Worm (Caenorhabditis elegans) whole organism, late embryonic: ENCODE data around the gene F54F2.9.

Experiments
- C38D4.7 ChIP-seq: fragments of 200-800 bp; sonication (Bioruptor generic); optimal IDR thresholded peaks from 2 replicates; lab custom pipeline; 2018; ENCODE audit warnings: mild to moderate bottlenecking, missing genetic modification characterization, moderate library complexity, missing compliant biosample characterization
- F13H6.1 ChIP-seq: sonication (generic microtip); optimal IDR thresholded peaks from 2 replicates; lab custom pipeline; 2016; ENCODE audit warnings: missing genetic modification characterization, missing compliant biosample characterization
- K09A11.1 ChIP-seq: sonication (generic microtip); optimal IDR thresholded peaks from 2 replicates; lab custom pipeline; 2017; ENCODE audit warnings: antibody characterized with exemption, mild to moderate bottlenecking, missing genetic modification characterization, missing compliant biosample characterization; ENCODE audit not compliant: insufficient read depth
- T23F11.4 ChIP-seq: fragments of 200-800 bp; sonication (Bioruptor generic); optimal IDR thresholded peaks from 2 replicates; lab custom pipeline; 2018; ENCODE audit warnings: mild to moderate bottlenecking, missing genetic modification characterization, missing compliant biosample characterization
- Y22D7AL.16 ChIP-seq: sonication (generic microtip); optimal IDR thresholded peaks from 2 replicates; lab custom pipeline; 2016; ENCODE audit warnings: missing genetic modification characterization, missing compliant biosample characterization
- ahr-1 ChIP-seq: sonication (generic microtip); optimal IDR thresholded peaks from 2 replicates; lab custom pipeline; 2016; ENCODE audit warnings: missing genetic modification characterization, missing compliant biosample characterization
- ceh-14 ChIP-seq: sonication (generic microtip); optimal IDR thresholded peaks from 2 replicates; lab custom pipeline; 2016; ENCODE audit warnings: missing genotype, missing genetic modification characterization, missing compliant biosample characterization
- ceh-18 ChIP-seq: sonication (generic microtip); optimal IDR thresholded peaks from 2 replicates; lab custom pipeline; 2016; ENCODE audit warnings: missing genetic modification characterization, missing compliant biosample characterization
- ceh-2 ChIP-seq: sonication (generic microtip); optimal IDR thresholded peaks from 2 replicates; lab custom pipeline; 2016; ENCODE audit warnings: missing genotype, missing genetic modification characterization, missing compliant biosample characterization
- ceh-22 ChIP-seq: sonication (generic microtip); optimal IDR thresholded peaks from 2 replicates; lab custom pipeline; 2017; ENCODE audit warnings: missing biosample characterization, missing genetic modification characterization
- ceh-31 ChIP-seq: sonication (generic microtip); optimal IDR thresholded peaks from 2 replicates; lab custom pipeline; 2016; ENCODE audit warnings: missing genetic modification characterization, missing compliant biosample characterization
- ceh-34 ChIP-seq: sonication (generic microtip); optimal IDR thresholded peaks from 2 replicates; lab custom pipeline; 2016; ENCODE audit warnings: mild to moderate bottlenecking, missing genetic modification characterization, missing compliant biosample characterization
- ceh-45 ChIP-seq: fragments of 200-800 bp; sonication (Bioruptor generic); IDR thresholded peaks from 2 replicates; pipeline ENCODE4 v1.3.6; 2022; ENCODE audit warnings: missing genetic modification reagents, missing genetic modification characterization, missing compliant biosample characterization
- ceh-6 ChIP-seq: fragments of 200-800 bp; sonication (Bioruptor generic); optimal IDR thresholded peaks from 2 replicates; lab custom pipeline; 2018; ENCODE audit warnings: mild to moderate bottlenecking, missing genetic modification characterization, missing compliant biosample characterization
- ceh-9 ChIP-seq: sonication (generic microtip); optimal IDR thresholded peaks from 2 replicates; lab custom pipeline; 2016; ENCODE audit warnings: mild to moderate bottlenecking, missing genetic modification characterization, inconsistent platforms, missing compliant biosample characterization
- dmd-4 ChIP-seq: sonication (generic microtip); optimal IDR thresholded peaks from 2 replicates; lab custom pipeline; 2016; ENCODE audit warnings: borderline replicate concordance, missing genetic modification characterization, missing compliant biosample characterization
- dve-1 ChIP-seq: sonication (generic microtip); optimal IDR thresholded peaks from 2 replicates; lab custom pipeline; 2017; ENCODE audit warnings: antibody characterized with exemption, mild to moderate bottlenecking, missing genetic modification characterization, missing compliant biosample characterization
- elt-2 ChIP-seq: sonication (generic microtip); optimal IDR thresholded peaks from 2 replicates; lab custom pipeline; 2016; ENCODE audit warnings: missing genetic modification reagents, missing genetic modification characterization, missing compliant biosample characterization
- elt-4 ChIP-seq: sonication (generic microtip); optimal IDR thresholded peaks from 2 replicates; lab custom pipeline; 2016; ENCODE audit warnings: missing genetic modification characterization, missing compliant biosample characterization
- eyg-1 ChIP-seq: sonication (generic microtip); optimal IDR thresholded peaks from 2 replicates; lab custom pipeline; 2016; ENCODE audit warnings: missing genotype, missing genetic modification characterization, missing compliant biosample characterization
- hlh-13 ChIP-seq: fragments of 200-800 bp; sonication (Bioruptor generic); optimal IDR thresholded peaks from 2 replicates; lab custom pipeline; 2018; ENCODE audit warnings: mild to moderate bottlenecking, missing genetic modification characterization, missing compliant biosample characterization
- hlh-6 ChIP-seq: sonication (generic microtip); optimal IDR thresholded peaks from 2 replicates; lab custom pipeline; 2016; ENCODE audit warnings: missing genotype, missing genetic modification characterization, missing compliant biosample characterization
- hlh-8 ChIP-seq: sonication (generic microtip); optimal IDR thresholded peaks from 2 replicates; lab custom pipeline; 2016; ENCODE audit warnings: missing genotype, missing genetic modification characterization, missing compliant biosample characterization
- madf-2 ChIP-seq: sonication (generic microtip); optimal IDR thresholded peaks from 2 replicates; lab custom pipeline; 2017; ENCODE audit warnings: missing genetic modification characterization, missing compliant biosample characterization
- mec-3 ChIP-seq: sonication (generic microtip); optimal IDR thresholded peaks from 2 replicates; lab custom pipeline; 2016; ENCODE audit warnings: borderline replicate concordance, missing genetic modification characterization, missing compliant biosample characterization
- nfya-1 ChIP-seq: sonication (generic microtip); optimal IDR thresholded peaks from 2 replicates; lab custom pipeline; 2017; ENCODE audit warnings: missing genetic modification characterization, mild to moderate bottlenecking, missing compliant biosample characterization, antibody characterized with exemption, moderate library complexity
- npax-4 ChIP-seq: sonication (generic microtip); optimal IDR thresholded peaks from 2 replicates; lab custom pipeline; 2016; ENCODE audit warnings: missing genetic modification characterization, missing compliant biosample characterization
- pha-4 ChIP-seq: fragments of 150-350 bp; optimal IDR thresholded peaks from 2 replicates; lab custom pipeline; 2018; ENCODE audit warnings: missing biosample characterization, missing genetic modification reagents, missing genetic modification characterization
- pqm-1 ChIP-seq: sonication (generic microtip); optimal IDR thresholded peaks from 2 replicates; lab custom pipeline; 2016; ENCODE audit warnings: missing genetic modification characterization, missing compliant biosample characterization
- ref-2 ChIP-seq: sonication (generic microtip); optimal IDR thresholded peaks from 2 replicates; lab custom pipeline; 2016; ENCODE audit warnings: missing genetic modification characterization, missing compliant biosample characterization
- rnt-1 ChIP-seq: sonication (generic microtip); optimal IDR thresholded peaks from 2 replicates; lab custom pipeline; 2016; ENCODE audit warnings: missing genetic modification characterization, missing compliant biosample characterization
- sdc-2 ChIP-seq: sonication (generic microtip); optimal IDR thresholded peaks from 2 replicates; lab custom pipeline; 2016; ENCODE audit warnings: missing genotype, missing genetic modification characterization, missing compliant biosample characterization
- sox-2 ChIP-seq: fragments of 200-800 bp; sonication (Bioruptor generic); IDR thresholded peaks from 2 replicates; pipeline ENCODE4 v1.3.6; 2022; ENCODE audit warnings: missing genetic modification reagents, missing genetic modification characterization, missing compliant biosample characterization
- syd-9 ChIP-seq: sonication (generic microtip); optimal IDR thresholded peaks from 2 replicates; lab custom pipeline; 2016; ENCODE audit warnings: mild to moderate bottlenecking, missing genetic modification characterization, moderate library complexity, missing compliant biosample characterization
- ttx-3 ChIP-seq: sonication (generic microtip); optimal IDR thresholded peaks from 2 replicates; lab custom pipeline; 2016; ENCODE audit warnings: missing genetic modification reagents, missing genetic modification characterization, missing compliant biosample characterization
- unc-42 ChIP-seq: sonication (generic microtip); optimal IDR thresholded peaks from 2 replicates; lab custom pipeline; 2016; ENCODE audit warnings: missing genotype, missing genetic modification characterization, missing compliant biosample characterization
- unc-55 ChIP-seq: sonication (generic microtip); optimal IDR thresholded peaks from 2 replicates; lab custom pipeline; 2017; ENCODE audit warnings: missing biosample characterization, missing genetic modification reagents, missing genetic modification characterization
- zip-5 ChIP-seq: sonication (generic microtip); optimal IDR thresholded peaks from 2 replicates; lab custom pipeline; 2016; ENCODE audit warnings: missing genetic modification characterization, missing compliant biosample characterization

Gene F54F2.9

DNA sequence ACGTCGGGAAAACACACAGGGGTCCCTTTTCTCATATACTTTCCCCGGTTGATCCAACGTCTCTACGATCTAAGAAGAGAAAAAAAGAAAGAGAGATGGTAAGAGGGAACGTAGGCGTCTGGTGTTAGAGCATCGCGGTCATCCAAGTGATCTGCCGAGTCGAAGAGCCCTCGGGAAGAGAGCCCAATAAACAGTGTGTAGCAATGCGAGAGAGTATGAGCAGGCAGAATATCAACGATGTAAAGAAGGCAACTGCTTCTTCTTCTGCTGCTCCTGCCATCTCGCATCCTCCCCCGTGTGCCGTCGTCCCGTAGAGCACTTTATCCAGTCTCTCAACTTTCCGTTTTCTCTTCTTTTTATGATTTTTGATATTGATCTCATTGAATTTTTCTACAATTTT is 11.3 kb downstream of the F54F2.9 start:
- peak; percentile 8 for TF ChIP-seq nfya-1 (tag; lab: Kevin White, UChicago)
- TF ChIP-seq ceh-2 (tag; lab: Kevin White, UChicago): no peak
- TF ChIP-seq npax-4 (tag; lab: Kevin White, UChicago): no peak
- TF ChIP-seq T23F11.4 (GFP tag; lab: Kevin White, UChicago): no peak
- peak; percentile 62 for TF ChIP-seq rnt-1 (tag; lab: Kevin White, UChicago)
- TF ChIP-seq unc-42 (tag; lab: Kevin White, UChicago): no peak
- TF ChIP-seq pha-4 (tag; lab: Kevin White, UChicago): no peak
- TF ChIP-seq syd-9 (tag; lab: Kevin White, UChicago): no peak
- no peak for TF ChIP-seq hlh-13 (GFP tag; lab: Kevin White, UChicago)
- TF ChIP-seq pqm-1 (tag; lab: Kevin White, UChicago): no peak
- TF ChIP-seq ceh-6 (GFP tag; lab: Kevin White, UChicago): no peak
- no peak for TF ChIP-seq hlh-8 (tag; lab: Kevin White, UChicago)
- no peak for TF ChIP-seq ttx-3 (tag; lab: Kevin White, UChicago)
- no peak for TF ChIP-seq ceh-22 (tag; lab: Kevin White, UChicago)
- TF ChIP-seq dve-1 (tag; lab: Kevin White, UChicago): no peak
- no peak for TF ChIP-seq sdc-2 (tag; lab: Kevin White, UChicago)
- no peak for TF ChIP-seq ceh-31 (tag; lab: Kevin White, UChicago)
- TF ChIP-seq ahr-1 (tag; lab: Kevin White, UChicago): no peak
- TF ChIP-seq elt-4 (tag; lab: Kevin White, UChicago): no peak
- TF ChIP-seq ref-2: no peak
- TF ChIP-seq ceh-18 (tag; lab: Kevin White, UChicago): peak; percentile 70
- no peak for TF ChIP-seq Y22D7AL.16
- TF ChIP-seq ceh-45 (GFP tag; lab: Robert Waterston, UW): no peak
- TF ChIP-seq K09A11.1 (tag; lab: Kevin White, UChicago): no peak
- no peak for TF ChIP-seq C38D4.7 (GFP tag; lab: Kevin White, UChicago)
- TF ChIP-seq ceh-34 (tag; lab: Kevin White, UChicago): peak; percentile 21
- no peak for TF ChIP-seq zip-5 (tag; lab: Kevin White, UChicago)
- TF ChIP-seq mec-3 (tag; lab: Kevin White, UChicago): no peak
- TF ChIP-seq ceh-9 (tag; lab: Kevin White, UChicago): no peak
- TF ChIP-seq F13H6.1 (tag; lab: Kevin White, UChicago): peak; percentile 5
- TF ChIP-seq ceh-14: no peak
- no peak for TF ChIP-seq hlh-6
- no peak for TF ChIP-seq madf-2
- TF ChIP-seq eyg-1: no peak
- no peak for TF ChIP-seq sox-2 (GFP tag; lab: Robert Waterston, UW)

DNA sequence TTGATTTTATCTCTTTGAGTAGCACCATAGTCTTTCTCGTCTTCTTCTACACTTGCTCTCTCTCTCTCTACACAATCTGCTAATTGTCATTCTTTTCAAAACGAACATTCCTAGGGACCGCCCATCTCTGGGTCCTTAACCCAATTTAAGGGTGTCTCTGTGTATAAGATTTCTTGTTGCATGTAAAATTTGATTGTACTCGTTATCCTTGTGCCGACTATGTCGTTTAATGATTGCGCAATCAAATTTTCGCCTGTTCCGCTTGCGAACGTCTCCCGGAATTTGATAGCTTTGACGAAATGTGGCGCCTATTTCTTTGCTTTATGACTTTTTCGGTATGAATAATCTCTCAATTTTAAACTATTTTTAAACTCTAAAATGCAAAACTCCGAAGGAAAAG is 15.9 kb downstream of the F54F2.9 start:
- peak; percentile 96 for TF ChIP-seq unc-42 (tag; lab: Kevin White, UChicago)
- no peak for TF ChIP-seq rnt-1 (tag; lab: Kevin White, UChicago)

DNA sequence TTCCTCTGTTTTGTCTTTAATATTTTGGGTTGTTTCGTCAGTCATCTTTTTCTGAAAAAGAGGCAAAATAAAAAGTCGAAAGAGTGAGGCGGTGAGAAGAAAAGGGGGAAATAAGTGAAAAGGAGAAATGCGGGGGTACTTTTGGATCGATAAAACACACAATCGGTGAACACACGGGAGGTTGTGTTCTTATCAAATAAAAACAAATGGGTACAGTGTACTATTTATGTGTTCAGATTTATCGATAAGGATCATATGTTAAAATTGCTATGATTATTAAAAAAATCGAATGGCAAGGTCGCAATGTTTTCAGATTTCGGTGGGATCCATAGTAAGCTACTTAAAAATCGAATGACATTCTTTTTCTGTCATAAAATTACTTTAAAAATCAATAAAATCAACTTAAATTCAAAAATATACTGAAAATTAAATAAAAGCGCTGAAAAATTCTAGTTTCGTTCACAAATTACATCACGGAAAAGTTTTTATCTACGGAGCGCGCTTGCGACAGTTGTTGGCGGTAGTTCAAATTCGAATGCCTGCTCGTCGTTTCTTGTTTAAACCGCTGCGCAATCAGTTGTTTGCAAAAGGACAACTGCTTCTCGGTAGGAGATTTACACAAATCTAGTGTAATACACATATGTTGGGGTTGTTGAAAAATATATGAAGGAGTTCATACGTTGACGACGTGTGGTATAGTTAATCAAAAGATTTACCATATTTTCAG is 17.6 kb downstream of the F54F2.9 start, which contains the start of gene prx-19:
TSS of gene prx-19 (minus strand) at position 51 of the 727 bp plus-strand sequence.
- TF ChIP-seq unc-55 (GFP tag; lab: Kevin White, UChicago) (peak; percentile 15), dmd-4 (no peak), nfya-1 (tag; lab: Kevin White, UChicago) (peak; percentile 43), unc-42 (tag; lab: Kevin White, UChicago) (peak; percentile 85), ceh-9 (tag; lab: Kevin White, UChicago) (no peak), elt-2 (peak; percentile 26)
